Worm (Caenorhabditis elegans) whole organism, L1 larva: ENCODE measurements around the gene W01A11.7.

Experiments
- alr-1 ChIP-seq: fragments of 200-800 bp; sonication (Bioruptor generic); optimal IDR thresholded peaks from 2 replicates; lab custom pipeline; 2018; ENCODE audit warnings: borderline replicate concordance, mild to moderate bottlenecking, missing genetic modification characterization, missing compliant biosample characterization
- aly-2 ChIP-seq: fragments of 150-350 bp; optimal IDR thresholded peaks from 2 replicates; lab custom pipeline; 2014; ENCODE audit warnings: missing biosample characterization, missing genetic modification characterization
- blmp-1 ChIP-seq: fragments of 150-350 bp; optimal IDR thresholded peaks from 2 replicates; lab custom pipeline; 2014; ENCODE audit warnings: missing biosample characterization, missing genetic modification characterization
- ceh-8 ChIP-seq: fragments of 200-800 bp; sonication (Bioruptor generic); optimal IDR thresholded peaks from 2 replicates; lab custom pipeline; 2018; ENCODE audit warnings: mild to moderate bottlenecking, missing genetic modification characterization, moderate library complexity, missing compliant biosample characterization
- ceh-82 ChIP-seq, 3 experiments: fragments of 150-350 bp in 1 of 3; sonication (generic microtip) in 2 of 3; optimal IDR thresholded peaks; 2 replicates each; lab custom pipeline; 2014 to 2017; ENCODE audit warnings: missing biosample characterization in 3 of 3, missing genetic modification characterization in 3 of 3
- dpl-1 ChIP-seq, 3 experiments: fragments of 150-350 bp in 2 of 3; sonication (generic microtip) in 1 of 3; optimal IDR thresholded peaks; 2 replicates each; lab custom pipeline; 2014 to 2017; ENCODE audit warnings: missing biosample characterization in 3 of 3, missing genetic modification characterization in 3 of 3, missing genetic modification reagents in 3 of 3
- dsc-1 ChIP-seq: sonication (generic microtip); optimal IDR thresholded peaks from 2 replicates; lab custom pipeline; 2016; ENCODE audit warnings: mild to moderate bottlenecking, missing genetic modification characterization, missing compliant biosample characterization
- efl-1 ChIP-seq, 4 experiments: fragments of 150-350 bp; optimal IDR thresholded peaks in 3 of 4; peaks in 1 of 4; 1 replicate in 1 of 4; 2 replicates in 3 of 4; lab custom pipeline; 2014; ENCODE audit warnings: missing biosample characterization in 2 of 4, missing genetic modification characterization in 2 of 4, missing genetic modification reagents in 2 of 4
- efl-3 ChIP-seq: fragments of 200-800 bp; sonication (Bioruptor generic); optimal IDR thresholded peaks from 2 replicates; lab custom pipeline; 2018; ENCODE audit warnings: mild to moderate bottlenecking, missing genetic modification characterization, missing compliant biosample characterization
- egl-13 ChIP-seq: sonication (generic microtip); optimal IDR thresholded peaks from 2 replicates; lab custom pipeline; 2016; ENCODE audit warnings: missing genotype, missing genetic modification reagents, missing genetic modification characterization, missing compliant biosample characterization
- egl-27 ChIP-seq, 2 experiments: fragments of 150-350 bp in 1 of 2; sonication (generic microtip); optimal IDR thresholded peaks; 3 replicates each; lab custom pipeline; 2017 to 2018; ENCODE audit warnings: missing biosample characterization in 2 of 2, missing genetic modification characterization in 2 of 2, missing genetic modification reagents in 2 of 2
- elt-3 ChIP-seq, 6 experiments: fragments of 150-350 bp in 1 of 6; sonication (generic microtip); optimal IDR thresholded peaks; 2 replicates each; lab custom pipeline; 2017 to 2018; ENCODE audit warnings: missing biosample characterization in 6 of 6, missing genetic modification characterization in 6 of 6, inconsistent platforms in 1 of 6
- ets-5 ChIP-seq: fragments of 200-800 bp; sonication (Bioruptor generic); IDR thresholded peaks from 2 replicates; pipeline ENCODE4 v1.3.6; 2022; ENCODE audit warnings: missing genetic modification characterization, missing compliant biosample characterization
- grh-1 ChIP-seq: fragments of 200-800 bp; sonication (Bioruptor generic); IDR thresholded peaks from 2 replicates; pipeline ENCODE4 v1.3.6; 2022; ENCODE audit warnings: missing genetic modification reagents, missing genetic modification characterization, missing compliant biosample characterization
- hlh-17 ChIP-seq: fragments of 200-800 bp; sonication (Bioruptor generic); optimal IDR thresholded peaks from 2 replicates; lab custom pipeline; 2018; ENCODE audit warnings: missing genetic modification characterization, mild to moderate bottlenecking, missing compliant biosample characterization, moderate library complexity, borderline replicate concordance
- hlh-4 ChIP-seq: sonication (generic microtip); optimal IDR thresholded peaks from 2 replicates; lab custom pipeline; 2016; ENCODE audit warnings: mild to moderate bottlenecking, missing genetic modification characterization, missing compliant biosample characterization
- hpl-2 ChIP-seq: fragments of 150-350 bp; optimal IDR thresholded peaks from 2 replicates; lab custom pipeline; 2014; ENCODE audit warnings: missing biosample characterization, missing genetic modification reagents, missing genetic modification characterization
- lin-13 ChIP-seq: fragments of 150-350 bp; optimal IDR thresholded peaks from 2 replicates; lab custom pipeline; 2014; ENCODE audit warnings: missing biosample characterization, missing genetic modification reagents, missing genetic modification characterization
- lin-14 ChIP-seq: fragments of 200-800 bp; sonication (Bioruptor generic); optimal IDR thresholded peaks from 2 replicates; lab custom pipeline; 2018; ENCODE audit warnings: mild to moderate bottlenecking, missing genetic modification characterization, moderate library complexity, missing compliant biosample characterization
- lin-35 ChIP-seq, 2 experiments: fragments of 150-350 bp; optimal IDR thresholded peaks; 2 replicates each; lab custom pipeline; 2014; ENCODE audit warnings: missing biosample characterization in 2 of 2, missing genetic modification characterization in 2 of 2, missing genetic modification reagents in 2 of 2
- lin-39 ChIP-seq: fragments of 150-350 bp; optimal IDR thresholded peaks from 2 replicates; lab custom pipeline; 2014; ENCODE audit warnings: missing biosample characterization, missing genetic modification reagents, missing genetic modification characterization
- lir-3 ChIP-seq: sonication (generic microtip); optimal IDR thresholded peaks from 2 replicates; lab custom pipeline; 2016; ENCODE audit warnings: mild to moderate bottlenecking, missing genetic modification characterization, moderate library complexity, missing compliant biosample characterization; ENCODE audit not compliant: poor library complexity
- lsy-2 ChIP-seq, 2 experiments: fragments of 150-350 bp; optimal IDR thresholded peaks; 2 replicates each; lab custom pipeline; 2014; ENCODE audit warnings: missing biosample characterization in 2 of 2, missing genetic modification characterization in 2 of 2
- mdl-1 ChIP-seq, 2 experiments: fragments of 150-350 bp; optimal IDR thresholded peaks; 2 replicates each; lab custom pipeline; 2014 to 2017; ENCODE audit warnings: missing biosample characterization in 2 of 2, missing genetic modification characterization in 2 of 2, inconsistent platforms in 1 of 2
- mef-2 ChIP-seq: fragments of 150-350 bp; optimal IDR thresholded peaks from 2 replicates; lab custom pipeline; 2014; ENCODE audit warnings: missing biosample characterization, missing genetic modification characterization
- mep-1 ChIP-seq: fragments of 150-350 bp; optimal IDR thresholded peaks from 2 replicates; lab custom pipeline; 2014; ENCODE audit warnings: missing biosample characterization, missing genetic modification characterization
- nhr-11 ChIP-seq: fragments of 150-350 bp; optimal IDR thresholded peaks from 2 replicates; lab custom pipeline; 2014; ENCODE audit warnings: missing biosample characterization, missing genetic modification characterization
- nhr-19 ChIP-seq: fragments of 200-800 bp; sonication (Bioruptor generic); conservative IDR thresholded peaks from 2 replicates; pipeline ENCODE4 v1.3.6; 2022; ENCODE audit warnings: missing genetic modification characterization, missing compliant biosample characterization
- nhr-20 ChIP-seq: sonication (generic microtip); optimal IDR thresholded peaks from 2 replicates; lab custom pipeline; 2016; ENCODE audit warnings: mild to moderate bottlenecking, missing genetic modification characterization, missing compliant biosample characterization
- nhr-47 ChIP-seq: sonication (generic microtip); optimal IDR thresholded peaks from 2 replicates; lab custom pipeline; 2016; ENCODE audit warnings: mild to moderate bottlenecking, missing genetic modification characterization, moderate library complexity, missing compliant biosample characterization
- nhr-71 ChIP-seq: sonication (generic microtip); optimal IDR thresholded peaks from 2 replicates; lab custom pipeline; 2016; ENCODE audit warnings: mild to moderate bottlenecking, missing genetic modification characterization, moderate library complexity, missing compliant biosample characterization
- nhr-85 ChIP-seq: sonication (generic microtip); peaks from one replicate; lab custom pipeline; 2016; ENCODE audit warnings: missing genetic modification characterization, inconsistent platforms, missing compliant biosample characterization
- nhr-90 ChIP-seq: sonication (generic microtip); optimal IDR thresholded peaks from 2 replicates; lab custom pipeline; 2016; ENCODE audit warnings: mild to moderate bottlenecking, missing genetic modification characterization, missing compliant biosample characterization; ENCODE audit not compliant: poor library complexity
- pqm-1 ChIP-seq: sonication (generic microtip); optimal IDR thresholded peaks from 3 replicates; lab custom pipeline; 2017; ENCODE audit warnings: missing biosample characterization, missing genetic modification characterization
- skn-1 ChIP-seq: fragments of 150-350 bp; optimal IDR thresholded peaks from 2 replicates; lab custom pipeline; 2014; ENCODE audit warnings: missing biosample characterization, missing genetic modification characterization
- snpc-4 ChIP-seq: fragments of 150-350 bp; optimal IDR thresholded peaks from 2 replicates; lab custom pipeline; 2014; ENCODE audit warnings: missing biosample characterization, missing genetic modification characterization
- snu-23 ChIP-seq: sonication (generic microtip); optimal IDR thresholded peaks from 2 replicates; lab custom pipeline; 2016; ENCODE audit warnings: missing genetic modification characterization, missing compliant biosample characterization
- sox-4 ChIP-seq: sonication (generic microtip); optimal IDR thresholded peaks from 2 replicates; lab custom pipeline; 2016; ENCODE audit warnings: missing genetic modification characterization, missing compliant biosample characterization
- sptf-1 ChIP-seq: fragments of 150-350 bp; optimal IDR thresholded peaks from 2 replicates; lab custom pipeline; 2014; ENCODE audit warnings: missing biosample characterization, missing genetic modification characterization
- sup-37 ChIP-seq: fragments of 200-800 bp; sonication (Bioruptor generic); optimal IDR thresholded peaks from 2 replicates; lab custom pipeline; 2018; ENCODE audit warnings: mild to moderate bottlenecking, missing genetic modification characterization, missing compliant biosample characterization
- swsn-7 ChIP-seq: sonication (generic microtip); optimal IDR thresholded peaks from 2 replicates; lab custom pipeline; 2016; ENCODE audit warnings: missing genetic modification characterization, missing compliant biosample characterization
- tbx-2 ChIP-seq: sonication (generic microtip); optimal IDR thresholded peaks from 2 replicates; lab custom pipeline; 2016; ENCODE audit warnings: missing genetic modification characterization, missing compliant biosample characterization
- tlp-1 ChIP-seq: fragments of 150-350 bp; optimal IDR thresholded peaks from 2 replicates; lab custom pipeline; 2014; ENCODE audit warnings: missing biosample characterization, missing genetic modification characterization
- unc-86 ChIP-seq: sonication (generic microtip); optimal IDR thresholded peaks from 2 replicates; lab custom pipeline; 2016; ENCODE audit warnings: missing genetic modification characterization, missing compliant biosample characterization
- unc-98 ChIP-seq: fragments of 200-800 bp; sonication (Bioruptor generic); IDR thresholded peaks from 2 replicates; pipeline ENCODE4 v1.3.6; 2022; ENCODE audit warnings: missing genetic modification characterization, missing compliant biosample characterization
- vab-15 ChIP-seq: sonication (generic microtip); optimal IDR thresholded peaks from 2 replicates; lab custom pipeline; 2017; ENCODE audit warnings: missing genotype, mild to moderate bottlenecking, missing genetic modification characterization, missing compliant biosample characterization
- zag-1 ChIP-seq: fragments of 150-350 bp; optimal IDR thresholded peaks from 2 replicates; lab custom pipeline; 2014; ENCODE audit warnings: missing biosample characterization, missing genetic modification characterization
- ztf-4 ChIP-seq: fragments of 150-350 bp; optimal IDR thresholded peaks from 2 replicates; lab custom pipeline; 2014; ENCODE audit warnings: missing biosample characterization, missing genetic modification characterization

The W01A11.7 gene

DNA sequence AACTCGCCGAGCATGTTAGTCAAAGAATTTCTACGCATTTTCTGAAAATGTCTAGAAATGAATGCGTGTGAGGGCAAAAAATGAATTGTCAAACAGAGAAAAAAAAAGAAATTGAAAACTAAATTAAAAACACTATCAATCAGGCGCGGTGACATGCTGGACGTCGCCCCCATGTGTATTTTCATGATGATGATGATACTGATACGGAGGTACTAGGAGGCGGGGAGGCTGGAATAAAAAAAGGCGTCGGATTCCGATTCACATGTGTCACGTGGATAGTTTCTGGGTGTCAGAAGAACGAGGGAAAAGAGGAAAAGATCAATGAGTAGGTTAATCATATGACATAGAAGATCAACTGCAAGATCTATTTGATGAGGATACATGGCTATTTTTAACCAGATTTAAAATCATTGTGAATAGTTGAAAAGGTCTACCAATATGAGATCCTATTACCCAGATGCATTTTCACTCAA, at the start of gene W01A11.7:
TSS of gene W01A11.7 (minus strand) at position 51 of the 473 bp plus-strand sequence.
- TF ChIP-seq dpl-1 (GFP tag; optimal IDR thresholded peaks at IDR 0.05; lab: Kevin White, UChicago): peak; percentile 13 to 39 (median 34)
- peak; percentile 69 for TF ChIP-seq nhr-19 (GFP tag; lab: Robert Waterston, UW)
- peak; percentile 16 for TF ChIP-seq vab-15 (tag; lab: Kevin White, UChicago)
- TF ChIP-seq lin-35 (GFP tag; optimal IDR thresholded peaks at IDR 0.05; lab: Kevin White, UChicago): peak in 1 of 2 experiments; percentile 63
- TF ChIP-seq lin-13 (GFP tag; lab: Kevin White, UChicago): peak; percentile 37
- TF ChIP-seq snpc-4 (tag; lab: Kevin White, UChicago): no peak
- TF ChIP-seq nhr-11 (tag; lab: Kevin White, UChicago): no peak
- TF ChIP-seq unc-86 (tag; lab: Kevin White, UChicago): no peak
- TF ChIP-seq grh-1 (GFP tag; lab: Robert Waterston, UW): peak; percentile 64
- TF ChIP-seq mdl-1 (tag; optimal IDR thresholded peaks at IDR 0.05; lab: Kevin White, UChicago): peak in 1 of 2 experiments; percentile 83
- no peak for TF ChIP-seq aly-2 (tag; lab: Kevin White, UChicago)
- peak; percentile 93 for TF ChIP-seq nhr-20 (tag; lab: Kevin White, UChicago)
- TF ChIP-seq sup-37 (GFP tag; lab: Kevin White, UChicago): no peak
- TF ChIP-seq pqm-1 (tag; lab: Kevin White, UChicago): no peak
- TF ChIP-seq mef-2: no peak
- peak; percentile 52 for TF ChIP-seq mep-1
- no peak for TF ChIP-seq hpl-2 (GFP tag; lab: Kevin White, UChicago)
- no peak for TF ChIP-seq lin-39 (tag; lab: Kevin White, UChicago)
- TF ChIP-seq hlh-4: no peak
- peak; percentile 13 for TF ChIP-seq lir-3 (tag; lab: Kevin White, UChicago)
- no peak for TF ChIP-seq ztf-4
- peak; percentile 45 for TF ChIP-seq nhr-47
- TF ChIP-seq skn-1 (tag; lab: Kevin White, UChicago): no peak
- peak in 4 of 6 experiments; percentile 74 to 91 (median 82) for TF ChIP-seq elt-3 (tag; optimal IDR thresholded peaks at IDR 0.05; lab: Kevin White, UChicago)
- TF ChIP-seq zag-1 (tag; lab: Kevin White, UChicago): no peak
- peak in 1 of 3 experiments; percentile 10 for TF ChIP-seq ceh-82 (tag; optimal IDR thresholded peaks at IDR 0.05; lab: Kevin White, UChicago)
- TF ChIP-seq unc-98 (GFP tag; lab: Robert Waterston, UW): no peak
- TF ChIP-seq efl-3 (GFP tag; lab: Kevin White, UChicago): no peak
- peak; percentile 72 for TF ChIP-seq tbx-2 (tag; lab: Kevin White, UChicago)
- TF ChIP-seq nhr-85 (tag; lab: Kevin White, UChicago): peak; percentile 99
- peak; percentile 90 for TF ChIP-seq nhr-71 (tag; lab: Kevin White, UChicago)
- TF ChIP-seq dsc-1: no peak
- no peak for TF ChIP-seq ets-5 (GFP tag; lab: Robert Waterston, UW)
- peak in 1 of 2 experiments; percentile 9 for TF ChIP-seq efl-1 (optimal IDR thresholded peaks at IDR 0.05; lab: Kevin White, UChicago)
- TF ChIP-seq efl-1 (GFP tag; optimal IDR thresholded peaks at IDR 0.05 in 1 of 2; lab: Kevin White, UChicago): peak in 1 of 2 experiments; percentile 92
- peak; percentile 84 for TF ChIP-seq snu-23
- peak; percentile 85 for TF ChIP-seq blmp-1
- no peak for TF ChIP-seq alr-1
- peak; percentile 82 for TF ChIP-seq lin-14 (GFP tag; lab: Kevin White, UChicago)
- peak; percentile 82 for TF ChIP-seq nhr-90 (tag; lab: Kevin White, UChicago)
- peak; percentile 8 to 47 for TF ChIP-seq lsy-2 (tag; optimal IDR thresholded peaks at IDR 0.05; lab: Kevin White, UChicago)
- TF ChIP-seq egl-27 (tag; optimal IDR thresholded peaks at IDR 0.05; lab: Kevin White, UChicago): no peak

DNA sequence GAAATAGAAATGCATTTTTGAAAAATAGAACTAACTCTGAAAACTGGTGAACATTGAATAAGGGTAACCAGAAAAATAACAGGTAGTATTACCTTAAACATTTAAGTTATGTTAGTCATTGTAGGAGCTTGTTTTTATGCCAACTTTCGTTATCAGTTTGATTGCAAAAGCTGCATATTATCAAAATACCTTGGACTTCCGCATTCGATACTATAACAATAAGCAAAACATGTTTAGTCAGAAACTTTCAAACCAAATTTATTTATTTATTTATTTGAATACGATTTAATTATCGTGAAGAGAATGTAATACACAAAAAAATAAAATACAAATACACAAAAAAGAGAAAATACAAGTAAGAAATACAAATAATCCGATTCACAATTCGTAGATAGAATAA, 49.1 kb upstream of the W01A11.7 start, which contains the start of gene K04A8.19:
TSS of gene K04A8.19 (minus strand) at position 101 of the 400 bp plus-strand sequence.
- TF ChIP-seq tbx-2 (tag; lab: Kevin White, UChicago) (no peak), swsn-7 (tag; lab: Kevin White, UChicago) (no peak), sptf-1 (no peak), hlh-17 (GFP tag; lab: Kevin White, UChicago) (no peak), lir-3 (tag; lab: Kevin White, UChicago) (no peak), tlp-1 (tag; lab: Kevin White, UChicago) (no peak), ceh-8 (GFP tag; lab: Kevin White, UChicago) (no peak), egl-13 (tag; lab: Kevin White, UChicago) (no peak), sox-4 (no peak)
